Fruit fly (Drosophila melanogaster): Measurements from ENCODE around the gene Mob2.

The Mob2 gene

dm6 chr3L:11516229-11516628 lies 45.8 kb downstream of the Mob2 start:
- TF ChIP-seq insv (optimal IDR thresholded peaks at IDR 0.05) (no peak), Sin3A (optimal IDR thresholded peaks at IDR 0.05) (no peak), Myc (optimal IDR thresholded peaks at IDR 0.05) (no peak), psq (optimal IDR thresholded peaks at IDR 0.05) (no peak), ttk (optimal IDR thresholded peaks at IDR 0.05) (no peak), h (optimal IDR thresholded peaks at IDR 0.05) (no peak)

- no peak for TF ChIP-seq h (optimal IDR thresholded peaks at IDR 0.05)
- TF ChIP-seq psq (optimal IDR thresholded peaks at IDR 0.05) = no peak
- no peak for TF ChIP-seq ttk (optimal IDR thresholded peaks at IDR 0.05)
- TF ChIP-seq Sin3A (optimal IDR thresholded peaks at IDR 0.05) = no peak
These were observed 46.5 kb downstream of the Mob2 start for dm6 chr3L:11515349-11516079.

- TF ChIP-seq Sin3A (optimal IDR thresholded peaks at IDR 0.05) = no peak
- no peak for TF ChIP-seq h (optimal IDR thresholded peaks at IDR 0.05)
- TF ChIP-seq psq (optimal IDR thresholded peaks at IDR 0.05) = no peak
- no peak for TF ChIP-seq insv (optimal IDR thresholded peaks at IDR 0.05)
- TF ChIP-seq Myc (optimal IDR thresholded peaks at IDR 0.05) = no peak
- TF ChIP-seq ttk (optimal IDR thresholded peaks at IDR 0.05) = no peak
These were observed 48.6 kb downstream of the Mob2 start, which contains the start of gene CG7512 for dm6 chr3L:11513405-11513804. CG7512 (plus strand) TSS chr3L:11513705.

dm6 chr3L:11511921-11512320 lies 50.1 kb downstream of the Mob2 start, which contains the start of gene Sgs3:
Sgs3 (plus strand) TSS chr3L:11512221.
- no peak for TF ChIP-seq Sin3A (optimal IDR thresholded peaks at IDR 0.05)
- no peak for TF ChIP-seq Myc (optimal IDR thresholded peaks at IDR 0.05)
- no peak for TF ChIP-seq psq (optimal IDR thresholded peaks at IDR 0.05)
- no peak for TF ChIP-seq ttk (optimal IDR thresholded peaks at IDR 0.05)
- TF ChIP-seq insv (optimal IDR thresholded peaks at IDR 0.05) = no peak
- no peak for TF ChIP-seq h (optimal IDR thresholded peaks at IDR 0.05)

- TF ChIP-seq psq (optimal IDR thresholded peaks at IDR 0.05) (no peak), insv (optimal IDR thresholded peaks at IDR 0.05) (no peak), Myc (optimal IDR thresholded peaks at IDR 0.05) (no peak), h (optimal IDR thresholded peaks at IDR 0.05) (no peak), ttk (optimal IDR thresholded peaks at IDR 0.05) (no peak), Sin3A (optimal IDR thresholded peaks at IDR 0.05) (no peak)
These were observed 50.8 kb downstream of the Mob2 start for dm6 chr3L:11511243-11511642.

- TF ChIP-seq Sin3A (optimal IDR thresholded peaks at IDR 0.05) = no peak
- TF ChIP-seq Myc (optimal IDR thresholded peaks at IDR 0.05) = no peak
- no peak for TF ChIP-seq psq (optimal IDR thresholded peaks at IDR 0.05)
- TF ChIP-seq ttk (optimal IDR thresholded peaks at IDR 0.05) = no peak
These were observed 51.5 kb downstream of the Mob2 start, which contains the start of gene CG33272 for dm6 chr3L:11510489-11510888. CG33272 (minus strand) TSS chr3L:11510589.

- TF ChIP-seq Myc (optimal IDR thresholded peaks at IDR 0.05) = no peak
- no peak for TF ChIP-seq ttk (optimal IDR thresholded peaks at IDR 0.05)
- no peak for TF ChIP-seq Sin3A (optimal IDR thresholded peaks at IDR 0.05)
- no peak for TF ChIP-seq h (optimal IDR thresholded peaks at IDR 0.05)
- TF ChIP-seq insv (optimal IDR thresholded peaks at IDR 0.05) = no peak
- TF ChIP-seq psq (optimal IDR thresholded peaks at IDR 0.05) = no peak
These were observed 52.6 kb downstream of the Mob2 start, which contains the start of the genes Sgs8 and Sgs7 for dm6 chr3L:11509294-11509911. Sgs8 (minus strand) TSS chr3L:11509394. Sgs7 (plus strand) TSS chr3L:11509861.

- TF ChIP-seq h (optimal IDR thresholded peaks at IDR 0.05) (no peak), psq (optimal IDR thresholded peaks at IDR 0.05) (no peak), insv (optimal IDR thresholded peaks at IDR 0.05) (no peak), Sin3A (optimal IDR thresholded peaks at IDR 0.05) (no peak), Myc (optimal IDR thresholded peaks at IDR 0.05) (no peak), ttk (optimal IDR thresholded peaks at IDR 0.05) (no peak)
These were observed 53.7 kb downstream of the Mob2 start, which contains the start of gene CG33500 for dm6 chr3L:11508337-11508736. CG33500 (plus strand) TSS chr3L:11508637.

- TF ChIP-seq h (optimal IDR thresholded peaks at IDR 0.05) (no peak), psq (optimal IDR thresholded peaks at IDR 0.05) (no peak), Sin3A (optimal IDR thresholded peaks at IDR 0.05) (no peak), Myc (optimal IDR thresholded peaks at IDR 0.05) (no peak), insv (optimal IDR thresholded peaks at IDR 0.05) (no peak), ttk (optimal IDR thresholded peaks at IDR 0.05) (no peak)
These were observed 68.8 kb downstream of the Mob2 start for dm6 chr3L:11493090-11493807.

dm6 chr3L:11492457-11492856 lies 69.6 kb downstream of the Mob2 start:
- no peak for TF ChIP-seq Myc (optimal IDR thresholded peaks at IDR 0.05)
- no peak for TF ChIP-seq Sin3A (optimal IDR thresholded peaks at IDR 0.05)
- no peak for TF ChIP-seq psq (optimal IDR thresholded peaks at IDR 0.05)
- TF ChIP-seq insv (optimal IDR thresholded peaks at IDR 0.05) = no peak
- no peak for TF ChIP-seq h (optimal IDR thresholded peaks at IDR 0.05)
- no peak for TF ChIP-seq ttk (optimal IDR thresholded peaks at IDR 0.05)

dm6 chr3L:11491874-11492268 lies 70.2 kb downstream of the Mob2 start:
- TF ChIP-seq Myc (optimal IDR thresholded peaks at IDR 0.05) (no peak), Sin3A (optimal IDR thresholded peaks at IDR 0.05) (no peak), psq (optimal IDR thresholded peaks at IDR 0.05) (no peak), ttk (optimal IDR thresholded peaks at IDR 0.05) (no peak), h (optimal IDR thresholded peaks at IDR 0.05) (no peak), insv (optimal IDR thresholded peaks at IDR 0.05) (no peak)

Measured in Kc167 (cell line).